Worm (Caenorhabditis elegans): ENCODE measurements around the gene clec-185.

- TF ChIP-seq nhr-12 (tag; optimal IDR thresholded peaks at IDR 0.05) (no peak), lin-39 (tag; optimal IDR thresholded peaks at IDR 0.05) (no peak), nhr-11 (tag; optimal IDR thresholded peaks at IDR 0.05) (no peak), fkh-10 (GFP tag; optimal IDR thresholded peaks at IDR 0.05) (no peak), unc-39 (tag; optimal IDR thresholded peaks at IDR 0.05) (no peak), egl-5 (tag; optimal IDR thresholded peaks at IDR 0.05) (no peak), fos-1 (tag; optimal IDR thresholded peaks at IDR 0.05) (no peak), pha-4 (tag; optimal IDR thresholded peaks at IDR 0.05) (no peak), unc-62 (GFP tag; optimal IDR thresholded peaks at IDR 0.05) (no peak), ama-1 (optimal IDR thresholded peaks at IDR 0.05) (no peak), ceh-82 (tag; optimal IDR thresholded peaks at IDR 0.05) (no peak), nhr-237 (tag; optimal IDR thresholded peaks at IDR 0.05) (no peak), ztf-11 (tag; optimal IDR thresholded peaks at IDR 0.05) (no peak)
Observed at ce11 chrIV:12454750-12455149, 16.3 kb downstream of the clec-185 start, which contains the start of gene smz-1.

Data from whole organism, L3 larva.